Fruit fly (Drosophila melanogaster): Measurements from ENCODE around the gene Hsc70-4.

The Hsc70-4 gene

DNA sequence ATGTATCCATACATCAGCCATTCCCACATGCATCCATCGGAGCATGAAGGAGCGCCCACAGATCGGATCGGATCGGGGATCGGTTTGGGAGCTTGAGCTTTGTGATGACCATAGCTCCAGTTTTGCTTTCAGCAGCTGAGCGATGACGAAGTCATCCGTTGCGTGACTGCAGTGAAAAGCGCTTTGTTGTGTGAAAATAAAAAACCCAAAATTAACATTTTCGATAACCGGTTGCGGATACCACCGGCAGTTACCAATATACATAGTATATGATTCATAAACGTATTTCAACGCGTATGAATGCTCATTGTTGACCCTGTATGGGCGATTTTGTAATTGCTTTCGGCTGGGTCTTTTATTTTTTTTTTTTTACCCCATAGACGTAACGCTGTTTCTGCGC is 37.3 kb upstream of the Hsc70-4 start:
- TF ChIP-seq toe (GFP tag; optimal IDR thresholded peaks at IDR 0.05) = no peak
- no peak for TF ChIP-seq tj (GFP tag; optimal IDR thresholded peaks at IDR 0.05)
- TF ChIP-seq CG14711 (tag; optimal IDR thresholded peaks at IDR 0.05) = no peak
- no peak for TF ChIP-seq Clk (GFP tag; optimal IDR thresholded peaks at IDR 0.05)
- TF ChIP-seq Mnt (GFP tag; optimal IDR thresholded peaks at IDR 0.05) = no peak
- TF ChIP-seq Crg-1 (GFP tag; optimal IDR thresholded peaks at IDR 0.05) = no peak
- no peak for TF ChIP-seq CG7101 (tag; optimal IDR thresholded peaks at IDR 0.05)
- TF ChIP-seq bab1 (GFP tag; optimal IDR thresholded peaks at IDR 0.05) = no peak
- no peak for TF ChIP-seq ovo (GFP tag; optimal IDR thresholded peaks at IDR 0.05)
- no peak for TF ChIP-seq pad (GFP tag; optimal IDR thresholded peaks at IDR 0.05)

DNA sequence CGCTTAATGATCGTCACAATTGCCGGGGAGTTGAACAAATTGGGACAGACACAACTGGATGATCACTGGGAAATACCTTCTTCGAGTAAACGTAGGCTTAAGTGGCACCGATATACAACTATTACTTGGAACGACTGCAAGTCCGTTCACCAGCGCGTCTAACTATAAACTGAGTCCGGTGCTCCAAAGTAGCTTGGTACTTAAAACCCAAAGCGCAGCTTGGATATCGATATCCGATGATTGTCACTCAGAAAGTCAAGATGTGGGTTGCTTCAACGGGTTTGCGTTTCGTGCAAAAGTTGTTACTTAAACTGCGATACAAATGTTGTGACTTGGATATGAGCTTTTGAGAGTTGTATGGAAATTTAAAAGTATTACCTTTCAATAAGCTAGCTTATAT is 36.2 kb upstream of the Hsc70-4 start, which contains the start of gene Spn88Ea:
TSS of gene Spn88Ea (minus strand) at position 175 of the 400 bp plus-strand sequence.
- peak; percentile 7 for TF ChIP-seq CG33017 (tag; optimal IDR thresholded peaks at IDR 0.05)
- TF ChIP-seq CG14711 (tag; optimal IDR thresholded peaks at IDR 0.05) = no peak
- no peak for TF ChIP-seq cnc (optimal IDR thresholded peaks at IDR 0.05)
- peak; percentile 51 for TF ChIP-seq bab1 (GFP tag; optimal IDR thresholded peaks at IDR 0.05)
- no peak for TF ChIP-seq CG1620 (GFP tag; optimal IDR thresholded peaks at IDR 0.05)
- no peak for TF ChIP-seq toe (GFP tag; optimal IDR thresholded peaks at IDR 0.05)
- no peak for TF ChIP-seq ovo (GFP tag; optimal IDR thresholded peaks at IDR 0.05)
- no peak for TF ChIP-seq Hr96 (GFP tag; optimal IDR thresholded peaks at IDR 0.05)

DNA sequence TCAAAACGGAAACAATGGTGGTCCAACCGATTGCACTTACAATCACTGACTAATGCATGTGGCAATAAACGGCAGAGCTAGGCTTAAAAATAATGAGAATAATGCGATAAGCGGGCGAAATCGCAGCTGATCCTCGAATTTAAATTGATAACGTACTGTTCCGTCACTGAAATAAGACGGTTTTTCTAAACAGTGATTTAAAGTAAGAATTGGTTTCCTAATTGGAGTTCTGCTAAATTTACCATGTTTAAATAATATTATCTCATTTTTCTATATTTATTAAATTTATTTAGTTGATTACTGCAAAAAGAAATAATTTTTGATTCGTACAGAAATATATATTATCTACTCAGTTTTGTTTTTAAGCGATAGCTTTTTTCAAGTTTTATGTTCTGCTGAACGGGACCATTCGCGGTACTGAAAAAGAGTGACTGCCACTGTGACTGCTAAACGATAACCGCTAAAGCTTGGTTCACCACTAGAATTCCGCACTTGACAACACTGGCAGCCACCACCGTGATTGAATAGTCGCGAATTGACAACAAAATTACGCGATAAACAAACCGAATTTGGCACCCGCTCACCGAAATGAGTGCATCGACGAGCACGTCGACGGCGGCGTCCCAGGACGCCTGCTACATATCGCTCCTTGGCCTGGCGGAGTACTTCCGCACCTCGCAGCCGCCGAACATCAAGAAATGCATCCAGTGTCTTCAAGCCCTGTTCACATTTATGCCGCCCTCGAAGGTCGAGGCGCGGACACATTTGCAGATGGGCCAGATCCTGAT is 33.6 kb upstream of the Hsc70-4 start, which contains the start of the genes Spn88Eb and Mau2:
TSS of gene Spn88Eb (minus strand) at position 51 of the 788 bp plus-strand sequence.
TSS of gene Mau2 (plus strand) at position 493 of the 788 bp plus-strand sequence.
- peak; percentile 33 for TF ChIP-seq CG33017 (tag; optimal IDR thresholded peaks at IDR 0.05)
- TF ChIP-seq CG14711 (tag; optimal IDR thresholded peaks at IDR 0.05) = peak; percentile 43
- TF ChIP-seq Mnt (GFP tag; optimal IDR thresholded peaks at IDR 0.05) = peak; percentile 68
- peak; percentile 2 for TF ChIP-seq bab1 (GFP tag; optimal IDR thresholded peaks at IDR 0.05)
- TF ChIP-seq CG12768 (GFP tag; optimal IDR thresholded peaks at IDR 0.05) = peak; percentile 62
- TF ChIP-seq ovo (GFP tag; optimal IDR thresholded peaks at IDR 0.05) = peak; percentile 21
- peak; percentile 74 for TF ChIP-seq toe (GFP tag; optimal IDR thresholded peaks at IDR 0.05)
- TF ChIP-seq Crg-1 (GFP tag; optimal IDR thresholded peaks at IDR 0.05) = peak; percentile 55
- TF ChIP-seq Hr96 (GFP tag; optimal IDR thresholded peaks at IDR 0.05) = no peak
- TF ChIP-seq CG11617 (GFP tag; optimal IDR thresholded peaks at IDR 0.05) = peak; percentile 58
- TF ChIP-seq CG1620 (GFP tag; optimal IDR thresholded peaks at IDR 0.05) = peak; percentile 73
- TF ChIP-seq Clk (GFP tag; optimal IDR thresholded peaks at IDR 0.05) = peak; percentile 71
- TF ChIP-seq CG7045 (GFP tag; optimal IDR thresholded peaks at IDR 0.05) = peak; percentile 54
- TF ChIP-seq cnc (optimal IDR thresholded peaks at IDR 0.05) = no peak
- TF ChIP-seq CG7101 (tag; optimal IDR thresholded peaks at IDR 0.05) = peak; percentile 56
- TF ChIP-seq tj (GFP tag; optimal IDR thresholded peaks at IDR 0.05) = peak; percentile 25
- TF ChIP-seq cic (GFP tag; optimal IDR thresholded peaks at IDR 0.05) = peak; percentile 45
- peak; percentile 59 for TF ChIP-seq pad (GFP tag; optimal IDR thresholded peaks at IDR 0.05)
- TF ChIP-seq CG5204 (GFP tag; optimal IDR thresholded peaks at IDR 0.05) = no peak
- no peak for TF ChIP-seq kay (GFP tag; ENCODE audit: borderline replicate concordance)

DNA sequence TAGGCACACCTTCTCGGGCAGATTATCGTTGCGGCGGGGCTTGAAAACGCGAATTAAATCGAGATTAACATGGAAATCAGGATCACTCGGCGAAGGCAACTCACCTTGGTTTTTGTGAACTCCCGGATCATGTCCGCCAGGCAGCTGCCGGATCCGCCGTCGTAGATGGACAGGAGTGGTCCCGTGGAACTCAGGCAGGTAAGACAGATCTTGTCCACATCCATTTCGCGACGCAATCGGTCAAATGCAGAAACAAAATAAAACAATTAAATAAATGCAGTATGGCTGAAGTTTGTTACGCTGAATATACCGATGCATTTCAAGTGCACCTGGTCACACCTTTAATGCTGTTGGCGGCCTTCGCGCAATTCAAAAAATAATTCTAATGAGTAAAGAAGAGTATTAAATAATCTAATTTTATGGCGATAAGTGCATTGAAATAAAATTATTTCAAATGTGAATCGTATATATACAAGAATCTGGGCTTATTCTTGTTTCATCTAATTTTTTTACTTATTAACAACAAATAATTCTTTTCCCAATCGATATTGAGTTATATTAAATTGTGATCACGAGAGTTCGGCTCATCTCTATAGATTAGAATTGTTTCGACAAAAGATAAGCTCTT is 29.0 kb upstream of the Hsc70-4 start, which contains the start of the genes CG6654 and CG4210:
TSS of gene CG6654 (minus strand) at position 297 of the 628 bp plus-strand sequence.
TSS of gene CG4210 (plus strand) at position 613 of the 628 bp plus-strand sequence.
- TF ChIP-seq toe (GFP tag; optimal IDR thresholded peaks at IDR 0.05) = peak; percentile 5
- TF ChIP-seq Crg-1 (GFP tag; optimal IDR thresholded peaks at IDR 0.05) = no peak
- TF ChIP-seq CG11617 (GFP tag; optimal IDR thresholded peaks at IDR 0.05) = peak; percentile 29
- peak; percentile 9 for TF ChIP-seq CG7101 (tag; optimal IDR thresholded peaks at IDR 0.05)
- TF ChIP-seq cic (GFP tag; optimal IDR thresholded peaks at IDR 0.05) = no peak
- peak; percentile 9 for TF ChIP-seq bab1 (GFP tag; optimal IDR thresholded peaks at IDR 0.05)
- TF ChIP-seq pad (GFP tag; optimal IDR thresholded peaks at IDR 0.05) = peak; percentile 15
- peak; percentile 28 for TF ChIP-seq CG14711 (tag; optimal IDR thresholded peaks at IDR 0.05)

DNA sequence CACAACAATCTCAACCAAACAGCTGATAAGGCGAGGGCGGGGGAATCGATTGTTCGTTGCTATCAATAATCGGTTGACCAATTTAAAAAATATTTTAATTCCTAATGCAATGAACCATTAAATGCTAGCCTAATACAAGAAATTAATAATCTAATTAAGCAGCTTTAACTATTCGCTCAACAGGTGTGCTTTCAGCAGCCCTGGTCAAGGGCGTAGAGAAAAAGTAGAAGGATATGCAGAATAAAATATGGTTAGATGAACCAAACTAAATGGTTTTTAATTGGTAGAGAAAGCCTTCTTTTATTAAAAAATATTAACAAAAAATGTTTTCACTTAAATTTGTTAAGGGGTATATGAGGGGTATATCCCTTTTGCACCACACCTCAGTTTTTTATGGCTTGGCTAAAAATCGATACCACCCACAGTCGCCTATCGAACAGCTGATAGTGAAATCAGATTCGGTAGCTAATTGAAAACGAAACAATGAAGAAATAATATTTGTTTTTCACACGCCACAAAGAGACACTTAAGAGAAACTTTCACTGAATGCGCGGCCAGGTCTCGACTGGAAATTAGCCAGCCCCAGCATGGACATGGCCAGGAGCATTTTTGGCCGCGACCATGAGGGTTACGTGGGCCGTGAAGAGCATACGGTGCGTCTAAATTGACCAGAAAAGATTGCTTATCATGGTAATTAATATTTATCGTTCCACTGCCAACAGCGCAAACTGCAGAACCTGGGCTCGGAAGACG is 23.5 kb upstream of the Hsc70-4 start, which contains the start of the genes SIDL and CG12241:
TSS of gene SIDL (minus strand) at position 51 of the 753 bp plus-strand sequence.
TSS of gene CG12241 (plus strand) at position 433 of the 753 bp plus-strand sequence.
- peak; percentile 93 for TF ChIP-seq CG7045 (GFP tag; optimal IDR thresholded peaks at IDR 0.05)
- peak; percentile 89 for TF ChIP-seq CG33017 (tag; optimal IDR thresholded peaks at IDR 0.05)
- peak; percentile 48 for TF ChIP-seq cic (GFP tag; optimal IDR thresholded peaks at IDR 0.05)
- TF ChIP-seq pad (GFP tag; optimal IDR thresholded peaks at IDR 0.05) = peak; percentile 83
- TF ChIP-seq bab1 (GFP tag; optimal IDR thresholded peaks at IDR 0.05) = peak; percentile 74
- no peak for TF ChIP-seq kay (GFP tag; ENCODE audit: borderline replicate concordance)
- peak; percentile 96 for TF ChIP-seq CG12768 (GFP tag; optimal IDR thresholded peaks at IDR 0.05)
- peak; percentile 87 for TF ChIP-seq CG11617 (GFP tag; optimal IDR thresholded peaks at IDR 0.05)
- TF ChIP-seq Crg-1 (GFP tag; optimal IDR thresholded peaks at IDR 0.05) = peak; percentile 53
- TF ChIP-seq toe (GFP tag; optimal IDR thresholded peaks at IDR 0.05) = peak; percentile 95
- TF ChIP-seq CG7101 (tag; optimal IDR thresholded peaks at IDR 0.05) = peak; percentile 89
- peak; percentile 87 for TF ChIP-seq Clk (GFP tag; optimal IDR thresholded peaks at IDR 0.05)
- no peak for TF ChIP-seq CG5204 (GFP tag; optimal IDR thresholded peaks at IDR 0.05)
- TF ChIP-seq CG1620 (GFP tag; optimal IDR thresholded peaks at IDR 0.05) = peak; percentile 83
- TF ChIP-seq cnc (optimal IDR thresholded peaks at IDR 0.05) = no peak
- TF ChIP-seq ovo (GFP tag; optimal IDR thresholded peaks at IDR 0.05) = no peak
- TF ChIP-seq tj (GFP tag; optimal IDR thresholded peaks at IDR 0.05) = peak; percentile 54
- peak; percentile 82 for TF ChIP-seq Mnt (GFP tag; optimal IDR thresholded peaks at IDR 0.05)
- TF ChIP-seq CG14711 (tag; optimal IDR thresholded peaks at IDR 0.05) = peak; percentile 91
- no peak for TF ChIP-seq Hr96 (GFP tag; optimal IDR thresholded peaks at IDR 0.05)

Data from whole organism, adult.